Fruit fly (Drosophila melanogaster): ENCODE data around the gene Mtch.

Gene Mtch

dm6 chr3L:234337-234736 is 49.9 kb downstream of the Mtch start:
- TF ChIP-seq CG17806 (tag; optimal IDR thresholded peaks at IDR 0.05) (no peak), CG15710 (tag; optimal IDR thresholded peaks at IDR 0.05) (no peak), Pif1A (GFP tag; optimal IDR thresholded peaks at IDR 0.05) (no peak), CG8301 (tag; optimal IDR thresholded peaks at IDR 0.05) (no peak), gl (tag; optimal IDR thresholded peaks at IDR 0.05) (no peak), rn (GFP tag; IDR thresholded peaks at IDR 0.05) (no peak), CG8159 (tag; optimal IDR thresholded peaks at IDR 0.05) (no peak), Pif1B (GFP tag; optimal IDR thresholded peaks at IDR 0.05) (no peak)

Measured in whole organism, pupa.